Worm (Caenorhabditis elegans) whole organism, mixed stage, embryonic: ENCODE data around the gene Y17D7C.1.

ENCODE experiments used
- M03D4.4 ChIP-seq: sonication (generic microtip); optimal IDR thresholded peaks from 2 replicates; lab custom pipeline; 2017; ENCODE audit warnings: mild to moderate bottlenecking, missing genetic modification characterization, missing compliant biosample characterization
- blmp-1 ChIP-seq: fragments of 150-350 bp; optimal IDR thresholded peaks from 2 replicates; lab custom pipeline; 2014; ENCODE audit warnings: missing biosample characterization, missing genetic modification characterization
- ceh-39 ChIP-seq: fragments of 150-350 bp; optimal IDR thresholded peaks from 2 replicates; lab custom pipeline; 2014; ENCODE audit warnings: missing biosample characterization, missing genetic modification characterization
- ceh-83 ChIP-seq: fragments of 200-800 bp; sonication (Bioruptor generic); optimal IDR thresholded peaks from 2 replicates; lab custom pipeline; 2018; ENCODE audit warnings: mild to moderate bottlenecking, missing genetic modification characterization, missing compliant biosample characterization
- ces-1 ChIP-seq: fragments of 150-350 bp; optimal IDR thresholded peaks from 2 replicates; lab custom pipeline; 2014; ENCODE audit warnings: missing biosample characterization, missing genetic modification reagents, missing genetic modification characterization
- cnd-1 ChIP-seq: fragments of 200-800 bp; sonication (Bioruptor generic); optimal IDR thresholded peaks from 2 replicates; lab custom pipeline; 2018; ENCODE audit warnings: mild to moderate bottlenecking, missing genetic modification characterization, missing compliant biosample characterization
- drap-1 ChIP-seq: fragments of 200-800 bp; sonication (Bioruptor generic); optimal IDR thresholded peaks from 3 replicates; lab custom pipeline; 2018; ENCODE audit warnings: mild to moderate bottlenecking, missing genetic modification characterization, missing compliant biosample characterization
- elt-1 ChIP-seq: sonication (generic microtip); optimal IDR thresholded peaks from 2 replicates; lab custom pipeline; 2017; ENCODE audit warnings: missing genetic modification characterization, mild to moderate bottlenecking, missing compliant biosample characterization, antibody characterized with exemption, moderate library complexity, borderline replicate concordance; ENCODE audit not compliant: insufficient read depth
- elt-3 ChIP-seq: fragments of 150-350 bp; optimal IDR thresholded peaks from 2 replicates; lab custom pipeline; 2014; ENCODE audit warnings: missing biosample characterization, missing genetic modification characterization
- flh-1 ChIP-seq: fragments of 200-800 bp; sonication (Bioruptor generic); optimal IDR thresholded peaks from 2 replicates; lab custom pipeline; 2018; ENCODE audit warnings: mild to moderate bottlenecking, missing genetic modification characterization, moderate library complexity, missing compliant biosample characterization
- ham-2 ChIP-seq: fragments of 200-800 bp; sonication (Bioruptor generic); optimal IDR thresholded peaks from 2 replicates; lab custom pipeline; 2018; ENCODE audit warnings: mild to moderate bottlenecking, missing genetic modification characterization, missing compliant biosample characterization
- hlh-1 ChIP-seq: fragments of 150-350 bp; optimal IDR thresholded peaks from 2 replicates; lab custom pipeline; 2014; ENCODE audit warnings: missing biosample characterization, missing genetic modification reagents, missing genetic modification characterization
- lin-32 ChIP-seq: fragments of 200-800 bp; sonication (Bioruptor generic); optimal IDR thresholded peaks from 2 replicates; lab custom pipeline; 2018; ENCODE audit warnings: mild to moderate bottlenecking, missing genetic modification characterization, missing compliant biosample characterization
- lsy-2 ChIP-seq: fragments of 150-350 bp; optimal IDR thresholded peaks from 2 replicates; lab custom pipeline; 2014; ENCODE audit warnings: missing biosample characterization, missing genetic modification characterization
- mab-5 ChIP-seq: fragments of 150-350 bp; optimal IDR thresholded peaks from 2 replicates; lab custom pipeline; 2014; ENCODE audit warnings: missing biosample characterization, missing genetic modification characterization
- mep-1 ChIP-seq: fragments of 150-350 bp; optimal IDR thresholded peaks from 2 replicates; lab custom pipeline; 2017; ENCODE audit warnings: missing biosample characterization, missing genetic modification reagents, missing genetic modification characterization, inconsistent platforms
- mls-2 ChIP-seq: sonication (generic microtip); optimal IDR thresholded peaks from 2 replicates; lab custom pipeline; 2016; ENCODE audit warnings: mild to moderate bottlenecking, missing genetic modification characterization, moderate library complexity, missing compliant biosample characterization
- nhr-2 ChIP-seq: fragments of 150-350 bp; optimal IDR thresholded peaks from 2 replicates; lab custom pipeline; 2014; ENCODE audit warnings: missing biosample characterization, missing genetic modification characterization
- nhr-237 ChIP-seq: fragments of 150-350 bp; optimal IDR thresholded peaks from 2 replicates; lab custom pipeline; 2014; ENCODE audit warnings: missing biosample characterization, missing genetic modification characterization
- pha-4 ChIP-seq: fragments of 150-350 bp; optimal IDR thresholded peaks from 2 replicates; lab custom pipeline; 2018; ENCODE audit warnings: missing biosample characterization, missing genetic modification reagents, missing genetic modification characterization
- sem-2 ChIP-seq: fragments of 200-800 bp; sonication (Bioruptor generic); optimal IDR thresholded peaks from 2 replicates; lab custom pipeline; 2018; ENCODE audit warnings: mild to moderate bottlenecking, missing genetic modification characterization, missing compliant biosample characterization
- snpc-4 ChIP-seq: fragments of 150-350 bp; optimal IDR thresholded peaks from 2 replicates; lab custom pipeline; 2014; ENCODE audit warnings: missing biosample characterization, missing genetic modification characterization
- sptf-1 ChIP-seq: sonication (generic microtip); optimal IDR thresholded peaks from 2 replicates; lab custom pipeline; 2017; ENCODE audit warnings: mild to moderate bottlenecking, missing genetic modification characterization, moderate library complexity, missing compliant biosample characterization
- tbx-8 ChIP-seq: fragments of 200-800 bp; sonication (Bioruptor generic); optimal IDR thresholded peaks from 2 replicates; lab custom pipeline; 2018; ENCODE audit warnings: mild to moderate bottlenecking, missing genetic modification characterization, moderate library complexity, missing compliant biosample characterization
- unc-120 ChIP-seq: sonication (generic microtip); optimal IDR thresholded peaks from 2 replicates; lab custom pipeline; 2017; ENCODE audit warnings: missing genetic modification characterization, missing compliant biosample characterization; ENCODE audit not compliant: poor library complexity, severe bottlenecking
- unc-39 ChIP-seq: fragments of 150-350 bp; optimal IDR thresholded peaks from 2 replicates; lab custom pipeline; 2014; ENCODE audit warnings: missing biosample characterization, missing genetic modification characterization
- unc-62 ChIP-seq: fragments of 150-350 bp; optimal IDR thresholded peaks from 2 replicates; lab custom pipeline; 2014; ENCODE audit warnings: missing biosample characterization, missing genetic modification reagents, missing genetic modification characterization
- ztf-11 ChIP-seq: fragments of 150-350 bp; optimal IDR thresholded peaks from 2 replicates; lab custom pipeline; 2014; ENCODE audit warnings: missing biosample characterization, missing genetic modification characterization

The Y17D7C.1 gene

DNA sequence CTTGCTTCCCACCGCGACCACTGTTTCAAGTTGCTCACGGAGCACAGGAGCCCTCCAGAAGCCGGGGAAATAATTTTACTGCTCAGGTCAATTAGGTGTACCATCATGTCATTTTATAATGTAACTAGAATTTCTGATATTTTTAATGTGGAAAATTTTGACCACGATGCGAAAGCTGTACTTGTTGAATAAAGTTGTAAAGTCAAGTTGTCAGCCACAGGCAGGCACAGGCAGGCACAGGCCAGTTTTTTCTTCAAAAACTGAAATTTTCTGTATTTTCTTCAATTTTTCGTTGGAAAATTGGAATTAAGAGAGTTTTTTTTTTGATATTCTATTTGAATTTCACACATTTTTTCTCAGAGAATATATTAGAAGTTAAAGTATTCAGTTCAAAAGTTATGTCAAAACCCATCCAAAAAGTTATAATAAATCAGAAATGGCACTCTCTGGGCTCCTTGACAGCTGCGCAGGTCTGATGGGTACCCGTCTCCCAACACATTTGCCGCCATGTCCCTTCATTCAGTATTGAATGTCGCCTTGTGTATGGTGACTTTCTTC lies at the start of gene Y17D7C.1:
Gene Y17D7C.1, plus strand, starts transcription at position 508 of the 558 bp plus-strand sequence.
- TF ChIP-seq hlh-1 (tag; lab: Kevin White, UChicago) (peak; percentile 26), flh-1 (GFP tag; lab: Kevin White, UChicago) (no peak)
- TF ChIP-seq, all 35 proteins: peak for 1

DNA sequence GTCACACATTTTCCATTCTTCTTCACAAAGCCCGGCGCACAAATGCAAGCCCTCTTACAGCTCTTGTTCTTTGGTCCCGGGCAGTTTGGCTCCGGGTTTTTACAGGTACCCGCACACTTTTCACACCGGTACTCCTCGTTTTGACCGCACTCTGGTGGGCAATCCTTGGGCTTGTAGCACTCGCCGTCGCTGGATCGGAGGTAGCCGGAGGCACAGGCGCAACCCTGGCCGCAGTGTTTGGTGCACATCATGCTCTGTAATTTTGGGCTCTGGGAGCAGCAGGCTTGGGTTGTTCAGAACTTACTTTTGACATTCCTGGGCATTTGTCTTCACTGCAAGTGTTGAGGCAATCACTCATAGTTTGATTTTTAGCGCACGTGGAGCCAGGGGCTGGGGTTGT lies 49.0 kb upstream of the Y17D7C.1 start:
- TF ChIP-seq nhr-237 (tag; lab: Kevin White, UChicago) (no peak), snpc-4 (tag; lab: Kevin White, UChicago) (no peak), drap-1 (GFP tag; lab: Kevin White, UChicago) (no peak), ham-2 (GFP tag; lab: Kevin White, UChicago) (no peak), elt-1 (tag; lab: Kevin White, UChicago) (no peak), ceh-39 (tag; lab: Kevin White, UChicago) (no peak), lsy-2 (tag; lab: Kevin White, UChicago) (no peak), unc-62 (GFP tag; lab: Kevin White, UChicago) (no peak), sptf-1 (no peak), elt-3 (no peak), ces-1 (GFP tag; lab: Kevin White, UChicago) (no peak), mab-5 (no peak), pha-4 (tag; lab: Kevin White, UChicago) (no peak), hlh-1 (tag; lab: Kevin White, UChicago) (no peak), ztf-11 (no peak), ceh-83 (GFP tag; lab: Kevin White, UChicago) (no peak), tbx-8 (GFP tag; lab: Kevin White, UChicago) (no peak), unc-39 (no peak)
- TF ChIP-seq, all 35 proteins: peak for 0

DNA sequence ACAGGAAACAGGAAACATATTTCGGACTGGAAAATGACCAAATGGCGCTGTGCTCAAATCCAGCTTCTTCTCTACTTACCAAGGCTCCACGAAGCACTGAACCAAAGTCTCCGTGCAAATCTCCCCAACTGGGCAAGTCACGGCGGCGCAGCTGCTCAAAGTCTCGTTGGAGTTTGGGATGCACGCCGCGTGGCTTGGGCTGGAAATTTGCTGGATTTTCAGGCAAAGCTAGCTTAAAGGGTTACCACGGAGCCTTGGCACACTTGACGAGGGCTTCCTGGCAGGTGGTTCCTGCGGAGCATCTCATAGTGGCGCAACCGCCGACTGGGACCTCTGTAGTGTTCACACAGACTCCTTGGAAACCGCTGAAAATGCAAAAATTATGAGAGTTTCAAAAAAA lies 47.5 kb upstream of the Y17D7C.1 start:
- TF ChIP-seq lin-32 (GFP tag; lab: Kevin White, UChicago): no peak
- no peak for TF ChIP-seq snpc-4 (tag; lab: Kevin White, UChicago)
- TF ChIP-seq nhr-237 (tag; lab: Kevin White, UChicago): no peak
- TF ChIP-seq nhr-2 (tag; lab: Kevin White, UChicago): no peak
- no peak for TF ChIP-seq mab-5
- no peak for TF ChIP-seq cnd-1 (tag; lab: Kevin White, UChicago)
- TF ChIP-seq unc-39: no peak
- TF ChIP-seq drap-1 (GFP tag; lab: Kevin White, UChicago): no peak
- no peak for TF ChIP-seq tbx-8 (GFP tag; lab: Kevin White, UChicago)
- TF ChIP-seq unc-62 (GFP tag; lab: Kevin White, UChicago): no peak
- TF ChIP-seq sptf-1: no peak
- TF ChIP-seq M03D4.4 (tag; lab: Kevin White, UChicago): no peak
- no peak for TF ChIP-seq ztf-11
- TF ChIP-seq elt-3: no peak
- no peak for TF ChIP-seq mls-2 (tag; lab: Kevin White, UChicago)
- TF ChIP-seq unc-120: no peak

DNA sequence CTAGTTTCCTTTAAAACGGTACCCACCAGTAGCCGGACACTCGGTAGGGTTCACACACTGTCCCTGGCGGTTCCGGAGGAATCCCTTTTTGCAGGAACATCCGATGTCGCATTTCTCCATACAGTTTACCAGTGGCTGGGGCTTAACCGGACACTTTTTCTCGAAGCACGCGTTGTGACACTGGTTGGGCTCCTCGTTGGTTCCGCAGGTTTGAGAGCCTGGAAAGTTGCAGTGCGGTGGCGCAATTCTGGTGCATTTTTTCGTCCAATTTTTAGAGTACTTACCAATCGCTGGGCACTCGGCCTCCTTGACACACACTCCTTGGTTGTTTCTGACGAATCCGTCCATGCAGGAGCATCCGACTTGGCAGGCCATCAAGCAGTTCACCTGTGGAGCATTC lies 44.0 kb upstream of the Y17D7C.1 start:
- TF ChIP-seq pha-4 (tag; lab: Kevin White, UChicago) (no peak), sem-2 (GFP tag; lab: Kevin White, UChicago) (no peak), M03D4.4 (tag; lab: Kevin White, UChicago) (no peak), drap-1 (GFP tag; lab: Kevin White, UChicago) (no peak), mep-1 (tag; lab: Kevin White, UChicago) (no peak), ceh-39 (tag; lab: Kevin White, UChicago) (no peak), flh-1 (GFP tag; lab: Kevin White, UChicago) (no peak), unc-120 (no peak), sptf-1 (no peak), lin-32 (GFP tag; lab: Kevin White, UChicago) (no peak), ces-1 (GFP tag; lab: Kevin White, UChicago) (no peak), ztf-11 (no peak), ceh-83 (GFP tag; lab: Kevin White, UChicago) (no peak), blmp-1 (tag; lab: Kevin White, UChicago) (no peak)

DNA sequence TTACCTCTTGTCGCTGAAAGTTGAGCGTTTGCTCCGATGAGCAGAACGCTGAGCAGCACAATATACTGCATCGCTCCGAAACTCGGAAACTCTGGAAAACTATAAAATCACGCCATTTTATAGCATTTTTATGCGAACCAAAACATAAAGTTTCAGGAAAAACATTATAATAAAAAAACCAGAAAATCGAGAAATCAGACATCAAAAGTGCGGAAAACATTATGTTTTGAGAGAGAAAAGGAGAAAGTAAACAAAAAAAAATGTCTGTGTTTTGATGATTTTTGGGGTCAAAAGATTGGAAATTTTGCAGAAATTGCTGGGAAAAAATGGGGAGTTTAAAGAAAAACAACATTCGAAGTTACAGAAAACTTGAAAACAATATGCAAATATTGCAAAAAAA lies 42.3 kb upstream of the Y17D7C.1 start, which contains the start of gene Y69H2.3:
Gene Y69H2.3, minus strand, starts transcription at position 101 of the 400 bp plus-strand sequence.
- TF ChIP-seq mls-2 (tag; lab: Kevin White, UChicago) (no peak), ceh-83 (GFP tag; lab: Kevin White, UChicago) (no peak), M03D4.4 (tag; lab: Kevin White, UChicago) (no peak), ham-2 (GFP tag; lab: Kevin White, UChicago) (no peak), mab-5 (no peak), drap-1 (GFP tag; lab: Kevin White, UChicago) (no peak), ces-1 (GFP tag; lab: Kevin White, UChicago) (no peak)
